Fruit fly (Drosophila melanogaster) whole organism, embryonic: ENCODE measurements around the gene Uba5.

Source experiments
- Bdp1 ChIP-seq: fragments of 200-800 bp; sonication (Bioruptor generic); optimal IDR thresholded peaks from 3 replicates; lab custom pipeline; 2016; ENCODE audit warnings: missing biosample characterization, missing genetic modification characterization
- BtbVII ChIP-seq: fragments of 200-800 bp; sonication (Bioruptor generic); optimal IDR thresholded peaks from 3 replicates; lab custom pipeline; 2017; ENCODE audit warnings: missing biosample characterization, mild to moderate bottlenecking, missing genetic modification characterization
- CG10321 ChIP-seq: fragments of 200-800 bp; sonication (Bioruptor generic); IDR thresholded peaks from 2 replicates; pipeline ENCODE4 v1.3.6; 2022; ENCODE audit warnings: missing biosample characterization, missing genetic modification characterization
- CG10543 ChIP-seq: fragments of 200-800 bp; sonication (Bioruptor generic); optimal IDR thresholded peaks from 3 replicates; lab custom pipeline; 2017; ENCODE audit warnings: missing biosample characterization, mild to moderate bottlenecking, missing genetic modification characterization, moderate library complexity
- CG12104 ChIP-seq: fragments of 200-800 bp; sonication (Bioruptor generic); optimal IDR thresholded peaks from 3 replicates; lab custom pipeline; 2016; ENCODE audit warnings: missing biosample characterization, missing genetic modification characterization
- CG13287 ChIP-seq: fragments of 200-800 bp; sonication (Bioruptor generic); IDR thresholded peaks from 2 replicates; pipeline ENCODE4 v1.3.6; 2022; ENCODE audit warnings: missing biosample characterization, missing genetic modification characterization; ENCODE audit not compliant: partially characterized antibody
- CG31441 ChIP-seq: fragments of 200-800 bp; sonication (Bioruptor generic); IDR thresholded peaks from 2 replicates; pipeline ENCODE4 v1.3.6; 2022; ENCODE audit warnings: missing biosample characterization, missing genetic modification characterization
- CG33557 ChIP-seq: fragments of 200-800 bp; sonication (Bioruptor generic); optimal IDR thresholded peaks from 2 replicates; lab custom pipeline; 2019; ENCODE audit warnings: missing biosample characterization, mild to moderate bottlenecking, missing genetic modification characterization, moderate library complexity
- CG34224 ChIP-seq: fragments of 200-800 bp; sonication (Bioruptor generic); IDR thresholded peaks from 3 replicates; pipeline ENCODE4 v1.3.6; 2022; ENCODE audit warnings: missing biosample characterization, missing genetic modification characterization; ENCODE audit not compliant: partially characterized antibody
- CG34422 ChIP-seq: fragments of 200-800 bp; sonication (Bioruptor generic); IDR thresholded peaks from 3 replicates; pipeline ENCODE4 v1.3.6; 2022; ENCODE audit warnings: missing biosample characterization, missing genetic modification characterization
- CG4617 ChIP-seq: fragments of 200-800 bp; sonication (Bioruptor generic); optimal IDR thresholded peaks from 3 replicates; lab custom pipeline; 2016; ENCODE audit warnings: missing biosample characterization, missing genetic modification characterization, borderline replicate concordance
- CG4730 ChIP-seq: fragments of 200-800 bp; sonication (Bioruptor generic); IDR thresholded peaks from 2 replicates; pipeline ENCODE4 v1.3.6; 2022; ENCODE audit warnings: missing biosample characterization, missing genetic modification characterization
- CG7556 ChIP-seq: fragments of 200-800 bp; sonication (Bioruptor generic); optimal IDR thresholded peaks from 2 replicates; lab custom pipeline; 2017; ENCODE audit warnings: missing biosample characterization, mild to moderate bottlenecking, missing genetic modification characterization
- CG7786 ChIP-seq: fragments of 200-800 bp; sonication (Bioruptor generic); optimal IDR thresholded peaks from 2 replicates; lab custom pipeline; 2016; ENCODE audit warnings: missing biosample characterization, missing genetic modification characterization
- CG8944 ChIP-seq: fragments of 200-800 bp; sonication (Bioruptor generic); optimal IDR thresholded peaks from 3 replicates; lab custom pipeline; 2016; ENCODE audit warnings: missing biosample characterization, missing genetic modification characterization
- Dll ChIP-seq: fragments of 200-800 bp; sonication (Bioruptor generic); IDR thresholded peaks from 4 replicates; pipeline ENCODE4 v1.3.6; 2022; ENCODE audit warnings: missing biosample characterization, missing genetic modification characterization; ENCODE audit not compliant: partially characterized antibody
- HmgD ChIP-seq: fragments of 200-800 bp; sonication (Bioruptor generic); optimal IDR thresholded peaks from 3 replicates; lab custom pipeline; 2016; ENCODE audit warnings: missing biosample characterization, missing genetic modification characterization
- Hr3 ChIP-seq: fragments of 200-800 bp; sonication (Bioruptor generic); optimal IDR thresholded peaks from 3 replicates; lab custom pipeline; 2016; ENCODE audit warnings: missing biosample characterization, missing genetic modification characterization
- Hr78 ChIP-seq, 2 experiments: fragments of 200-800 bp in 1 of 2; fragments of >200 bp in 1 of 2; sonication (Bioruptor generic) in 1 of 2; optimal IDR thresholded peaks; 2 replicates each; lab custom pipeline; 2017 to 2019; ENCODE audit warnings: missing biosample characterization in 2 of 2, missing genetic modification characterization in 2 of 2, mild to moderate bottlenecking in 1 of 2, moderate library complexity in 1 of 2
- Med ChIP-seq: fragments of 200-800 bp; sonication (Bioruptor generic); peaks from one replicate; lab custom pipeline; 2016; ENCODE audit warnings: missing biosample characterization, missing genetic modification characterization, mild to moderate bottlenecking, inconsistent platforms, moderate library complexity
- Mes4 ChIP-seq: fragments of 200-800 bp; sonication (Bioruptor generic); optimal IDR thresholded peaks from 2 replicates; lab custom pipeline; 2016; ENCODE audit warnings: missing biosample characterization, missing genetic modification characterization
- NK7.1 ChIP-seq: fragments of 200-800 bp; sonication (Bioruptor generic); optimal IDR thresholded peaks from 3 replicates; lab custom pipeline; 2016; ENCODE audit warnings: missing biosample characterization, missing genetic modification characterization
- Nf-YA ChIP-seq: fragments of 200-800 bp; sonication (Bioruptor generic); IDR thresholded peaks from 2 replicates; pipeline ENCODE4 v1.3.6; 2022; ENCODE audit warnings: missing biosample characterization, missing genetic modification characterization
- Nf-YB ChIP-seq: fragments of 200-800 bp; sonication (Bioruptor generic); optimal IDR thresholded peaks from 3 replicates; lab custom pipeline; 2019; ENCODE audit warnings: missing biosample characterization, mild to moderate bottlenecking, missing genetic modification characterization, moderate library complexity
- Opbp ChIP-seq: fragments of 200-800 bp; sonication (Bioruptor generic); IDR thresholded peaks from 3 replicates; pipeline ENCODE4 v1.3.6; 2022; ENCODE audit warnings: missing biosample characterization, missing genetic modification characterization; ENCODE audit not compliant: partially characterized antibody
- Six4 ChIP-seq: fragments of 200-800 bp; sonication (Bioruptor generic); optimal IDR thresholded peaks from 2 replicates; lab custom pipeline; 2016; ENCODE audit warnings: missing biosample characterization, missing genetic modification characterization
- Ssrp ChIP-seq: fragments of 200-800 bp; sonication (Bioruptor generic); optimal IDR thresholded peaks from 2 replicates; lab custom pipeline; 2018; ENCODE audit warnings: missing biosample characterization, mild to moderate bottlenecking, missing genetic modification characterization, moderate library complexity
- ab ChIP-seq: fragments of 200-800 bp; sonication (Bioruptor generic); optimal IDR thresholded peaks from 2 replicates; lab custom pipeline; 2016; ENCODE audit warnings: missing biosample characterization, missing genetic modification characterization
- abd-A ChIP-seq: fragments of 200-800 bp; sonication (Bioruptor generic); optimal IDR thresholded peaks from 3 replicates; lab custom pipeline; 2019; ENCODE audit warnings: missing biosample characterization, mild to moderate bottlenecking, missing genetic modification characterization, moderate library complexity
- ap ChIP-seq: fragments of 200-800 bp; sonication (Bioruptor generic); IDR thresholded peaks from 2 replicates; pipeline ENCODE4 v1.3.6; 2022; ENCODE audit warnings: missing biosample characterization, missing genetic modification characterization
- corto ChIP-seq: fragments of 200-800 bp; sonication (Bioruptor generic); optimal IDR thresholded peaks from 2 replicates; lab custom pipeline; 2016; ENCODE audit warnings: missing biosample characterization, mild to moderate bottlenecking, missing genetic modification characterization, moderate library complexity
- crol ChIP-seq: fragments of 200-800 bp; sonication (Bioruptor generic); IDR thresholded peaks from 2 replicates; pipeline ENCODE4 v1.3.6; 2022; ENCODE audit warnings: missing biosample characterization, missing genetic modification characterization
- da ChIP-seq: fragments of 200-800 bp; sonication (Bioruptor generic); optimal IDR thresholded peaks from 2 replicates; lab custom pipeline; 2016; ENCODE audit warnings: missing biosample characterization, missing genetic modification characterization
- gfzf ChIP-seq: fragments of 200-800 bp; sonication (Bioruptor generic); optimal IDR thresholded peaks from 2 replicates; lab custom pipeline; 2016; ENCODE audit warnings: missing biosample characterization, mild to moderate bottlenecking, missing genetic modification characterization, moderate library complexity
- gt ChIP-seq: fragments of 200-800 bp; sonication (Bioruptor generic); IDR thresholded peaks from 2 replicates; pipeline ENCODE4 v1.3.6; 2022; ENCODE audit warnings: missing biosample characterization, missing genetic modification characterization
- kni ChIP-seq: fragments of 200-800 bp; sonication (Bioruptor generic); optimal IDR thresholded peaks from 3 replicates; lab custom pipeline; 2017; ENCODE audit warnings: mild to moderate bottlenecking, missing biosample characterization, missing genetic modification reagents, missing genetic modification characterization
- mam ChIP-seq: fragments of 200-800 bp; sonication (Bioruptor generic); optimal IDR thresholded peaks from 3 replicates; lab custom pipeline; 2016; ENCODE audit warnings: missing biosample characterization, missing genetic modification characterization
- nmo ChIP-seq: fragments of 200-800 bp; sonication (Bioruptor generic); optimal IDR thresholded peaks from 2 replicates; lab custom pipeline; 2018; ENCODE audit warnings: missing biosample characterization, mild to moderate bottlenecking, missing genetic modification characterization, moderate library complexity
- nom ChIP-seq: fragments of 200-800 bp; sonication (Bioruptor generic); optimal IDR thresholded peaks from 2 replicates; lab custom pipeline; 2017; ENCODE audit warnings: missing biosample characterization, missing genetic modification characterization, mild to moderate bottlenecking, moderate library complexity, missing genetic modification reagents
- phol ChIP-seq: fragments of 200-800 bp; sonication (Bioruptor generic); optimal IDR thresholded peaks from 3 replicates; lab custom pipeline; 2018; ENCODE audit warnings: missing biosample characterization, mild to moderate bottlenecking, missing genetic modification characterization, moderate library complexity
- psq ChIP-seq: fragments of 200-800 bp; sonication (Bioruptor generic); optimal IDR thresholded peaks from 2 replicates; lab custom pipeline; 2017; ENCODE audit warnings: missing biosample characterization, missing genetic modification characterization
- run ChIP-seq: fragments of 200-800 bp; sonication (Bioruptor generic); optimal IDR thresholded peaks from 3 replicates; lab custom pipeline; 2018; ENCODE audit warnings: missing biosample characterization, mild to moderate bottlenecking, missing genetic modification characterization
- salm ChIP-seq: fragments of 200-800 bp; sonication (Bioruptor generic); optimal IDR thresholded peaks from 2 replicates; lab custom pipeline; 2018; ENCODE audit warnings: missing biosample characterization, mild to moderate bottlenecking, missing genetic modification characterization
- sc ChIP-seq, 3 experiments: fragments of >200 bp in 2 of 3; fragments of 200-800 bp in 1 of 3; sonication (Bioruptor generic) in 1 of 3; optimal IDR thresholded peaks; 2 replicates in 2 of 3; 3 replicates in 1 of 3; lab custom pipeline; 2017; ENCODE audit warnings: mild to moderate bottlenecking in 1 of 3, missing biosample characterization in 1 of 3, missing genetic modification characterization in 1 of 3, missing genetic modification reagents in 1 of 3
- sug ChIP-seq: fragments of 200-800 bp; optimal IDR thresholded peaks from 2 replicates; lab custom pipeline; 2019; ENCODE audit warnings: missing biosample characterization, mild to moderate bottlenecking, missing genetic modification characterization, moderate library complexity
- tap ChIP-seq: fragments of 200-800 bp; optimal IDR thresholded peaks from 3 replicates; lab custom pipeline; 2019; ENCODE audit warnings: missing biosample characterization, mild to moderate bottlenecking, missing genetic modification characterization, moderate library complexity
- tll ChIP-seq, 2 experiments: fragments of 200-800 bp in 1 of 2; fragments of >200 bp in 1 of 2; sonication (Bioruptor generic) in 1 of 2; optimal IDR thresholded peaks; 2 replicates each; lab custom pipeline; 2017 to 2019; ENCODE audit warnings: missing biosample characterization in 2 of 2, missing genetic modification characterization in 2 of 2, mild to moderate bottlenecking in 1 of 2, moderate library complexity in 1 of 2
- trem ChIP-seq: fragments of 200-800 bp; optimal IDR thresholded peaks from 3 replicates; lab custom pipeline; 2019; ENCODE audit warnings: missing biosample characterization, mild to moderate bottlenecking, missing genetic modification characterization, moderate library complexity
- vnd ChIP-seq: fragments of 200-800 bp; sonication (Bioruptor generic); IDR thresholded peaks from 3 replicates; pipeline ENCODE4 v1.3.6; 2022; ENCODE audit warnings: missing biosample characterization, missing genetic modification characterization; ENCODE audit not compliant: partially characterized antibody
- zen2 ChIP-seq: fragments of 200-800 bp; sonication (Bioruptor generic); IDR thresholded peaks from 3 replicates; pipeline ENCODE4 v1.3.6; 2022; ENCODE audit warnings: missing biosample characterization, missing genetic modification characterization; ENCODE audit not compliant: partially characterized antibody

Uba5 gene

dm6 chrX:11440944-11441343 is 42.4 kb upstream of the Uba5 start (continued):
- TF ChIP-seq Mes4, result no peak
- TF ChIP-seq Dll (GFP tag; lab: Robert Waterston, UW), result no peak
- no peak for TF ChIP-seq CG34422 (GFP tag; lab: Robert Waterston, UW)
- no peak for TF ChIP-seq Six4 (GFP tag; lab: Kevin White, UChicago)
- no peak for TF ChIP-seq psq (GFP tag; lab: Kevin White, UChicago)
- no peak for TF ChIP-seq salm (tag; lab: Kevin White, UChicago)
- no peak for TF ChIP-seq HmgD (GFP tag; lab: Kevin White, UChicago)
- TF ChIP-seq ap (GFP tag; lab: Robert Waterston, UW), result no peak
- no peak for TF ChIP-seq CG4617 (GFP tag; lab: Kevin White, UChicago)
- TF ChIP-seq corto (GFP tag; lab: Kevin White, UChicago), result no peak
- no peak for TF ChIP-seq gfzf (GFP tag; lab: Kevin White, UChicago)
- no peak for TF ChIP-seq Bdp1 (GFP tag; lab: Kevin White, UChicago)
- TF ChIP-seq CG7556 (GFP tag; lab: Kevin White, UChicago), result peak; percentile 20
- no peak for TF ChIP-seq gt (GFP tag; lab: Robert Waterston, UW)
- no peak for TF ChIP-seq nom (GFP tag; lab: Kevin White, UChicago)
- no peak for TF ChIP-seq CG34224
- TF ChIP-seq CG12104 (GFP tag; lab: Kevin White, UChicago), result peak; percentile 29
- TF ChIP-seq CG10543 (GFP tag; lab: Kevin White, UChicago), result peak; percentile 15
- TF ChIP-seq sc (optimal IDR thresholded peaks at IDR 0.05; lab: Kevin White, UChicago), result no peak
- TF ChIP-seq sc (GFP tag; optimal IDR thresholded peaks at IDR 0.05; lab: Kevin White, UChicago), result no peak
- peak; percentile 30 for TF ChIP-seq sug (tag; lab: Kevin White, UChicago)
- no peak for TF ChIP-seq CG8944 (GFP tag; lab: Kevin White, UChicago)
- TF ChIP-seq BtbVII (GFP tag; lab: Kevin White, UChicago), result peak; percentile 11
- no peak for TF ChIP-seq Nf-YB (GFP tag; lab: Kevin White, UChicago)
- no peak for TF ChIP-seq abd-A
- TF ChIP-seq tll (GFP tag; optimal IDR thresholded peaks at IDR 0.05; lab: Kevin White, UChicago), result no peak
- no peak for TF ChIP-seq CG33557
- no peak for TF ChIP-seq Opbp (GFP tag; lab: Robert Waterston, UW)
- TF ChIP-seq mam, result no peak
- TF ChIP-seq nmo (GFP tag; lab: Kevin White, UChicago), result peak; percentile 20
- no peak for TF ChIP-seq da (GFP tag; lab: Kevin White, UChicago)
- no peak for TF ChIP-seq zen2 (GFP tag; lab: Robert Waterston, UW)
- TF ChIP-seq phol (tag; lab: Kevin White, UChicago), result peak; percentile 32
- TF ChIP-seq CG10321, result no peak
- 0 out of 2 replicates have a peak, but pooled peaks have one; percentile 35 for TF ChIP-seq CG31441 (GFP tag; lab: Robert Waterston, UW)
- peak; percentile 27 for TF ChIP-seq tap (tag; lab: Kevin White, UChicago)
- no peak for TF ChIP-seq ab
- TF ChIP-seq run (tag; lab: Kevin White, UChicago), result no peak
- no peak for TF ChIP-seq Hr78 (GFP tag; optimal IDR thresholded peaks at IDR 0.05; lab: Kevin White, UChicago)
- no peak for TF ChIP-seq CG13287
- peak; percentile 15 for TF ChIP-seq Hr3 (GFP tag; lab: Kevin White, UChicago)
- no peak for TF ChIP-seq trem (tag; lab: Kevin White, UChicago)
- peak; percentile 5 for TF ChIP-seq Ssrp (tag; lab: Kevin White, UChicago)
- TF ChIP-seq CG7786 (GFP tag; lab: Kevin White, UChicago), result no peak
- peak; percentile 65 for TF ChIP-seq Med (GFP tag; lab: Kevin White, UChicago)
- TF ChIP-seq vnd (GFP tag; lab: Robert Waterston, UW), result no peak
- no peak for TF ChIP-seq CG4730 (GFP tag; lab: Robert Waterston, UW)
- no peak for TF ChIP-seq NK7.1
- TF ChIP-seq kni (GFP tag; lab: Kevin White, UChicago), result no peak
- TF ChIP-seq Nf-YA, result no peak
- no peak for TF ChIP-seq crol (GFP tag; lab: Robert Waterston, UW)
- TF ChIP-seq, all 482 proteins: peak for 74
